Fruit fly (Drosophila melanogaster): ENCODE results near the gene CG32086.
A peak's percentile ranks its signal among the peaks of the same experiment; 100 is the strongest.

The CG32086 gene

dm6 chr3L:11540330-11540702 is 43.5 kb downstream of the CG32086 start (continued):
- TF ChIP-seq Hr78 (GFP tag; optimal IDR thresholded peaks at IDR 0.05) = peak in 1 of 2 experiments; percentile 58
- TF ChIP-seq D19B (GFP tag; optimal IDR thresholded peaks at IDR 0.05) = no peak
- no peak for TF ChIP-seq salm (tag; optimal IDR thresholded peaks at IDR 0.05)
- TF ChIP-seq CG15696 (tag; optimal IDR thresholded peaks at IDR 0.05) = peak; percentile 10
- TF ChIP-seq CG6791 (GFP tag; IDR thresholded peaks at IDR 0.05; ENCODE audit: partially characterized antibody) = no peak
- TF ChIP-seq schlank (tag; optimal IDR thresholded peaks at IDR 0.05) = no peak
- no peak for TF ChIP-seq CG7372 (GFP tag; IDR thresholded peaks at IDR 0.05)
- no peak for TF ChIP-seq BEAF-32 (GFP tag; optimal IDR thresholded peaks at IDR 0.05)
- TF ChIP-seq ranshi (GFP tag; IDR thresholded peaks at IDR 0.05) = peak; percentile 16; the same call in 1 of the 2 replicates
- peak; percentile 40 for TF ChIP-seq CG1603 (tag; optimal IDR thresholded peaks at IDR 0.05)
- no peak for TF ChIP-seq Rx (GFP tag; IDR thresholded peaks at IDR 0.05)
- TF ChIP-seq jing (GFP tag; optimal IDR thresholded peaks at IDR 0.05) = no peak
- TF ChIP-seq CG3847 (GFP tag; IDR thresholded peaks at IDR 0.05) = no peak
- no peak for TF ChIP-seq ro (GFP tag; IDR thresholded peaks at IDR 0.05)
- peak; percentile 3 for TF ChIP-seq fd3F (GFP tag; optimal IDR thresholded peaks at IDR 0.05)
- no peak for TF ChIP-seq CG10366 (GFP tag; IDR thresholded peaks at IDR 0.05)
- TF ChIP-seq CG30403 (GFP tag; optimal IDR thresholded peaks at IDR 0.05) = no peak
- TF ChIP-seq CG7928 (GFP tag; optimal IDR thresholded peaks at IDR 0.05) = no peak
- TF ChIP-seq sc (optimal IDR thresholded peaks at IDR 0.05) = no peak
- TF ChIP-seq sc (GFP tag; optimal IDR thresholded peaks at IDR 0.05) = no peak
- peak; percentile 25 for TF ChIP-seq CG17829 (tag; optimal IDR thresholded peaks at IDR 0.05)
- TF ChIP-seq CG13296 (GFP tag; optimal IDR thresholded peaks at IDR 0.05) = peak; percentile 55
- no peak for TF ChIP-seq crol (GFP tag; IDR thresholded peaks at IDR 0.05)
- peak; percentile 55 for TF ChIP-seq gsb-n (tag; optimal IDR thresholded peaks at IDR 0.05)
- TF ChIP-seq HLHmδ (GFP tag; optimal IDR thresholded peaks at IDR 0.05) = peak; percentile 68
- no peak for TF ChIP-seq CG17802 (tag; optimal IDR thresholded peaks at IDR 0.05)
- no peak for TF ChIP-seq grn (GFP tag; optimal IDR thresholded peaks at IDR 0.05)
- no peak for TF ChIP-seq Tbp (GFP tag; optimal IDR thresholded peaks at IDR 0.05)
- no peak for TF ChIP-seq sr (GFP tag; IDR thresholded peaks at IDR 0.05)
- no peak for TF ChIP-seq CG7271 (tag; optimal IDR thresholded peaks at IDR 0.05)
- peak; percentile 23 for TF ChIP-seq Fer3 (tag; optimal IDR thresholded peaks at IDR 0.05)
- no peak for TF ChIP-seq Hsf (GFP tag; optimal IDR thresholded peaks at IDR 0.05)
- TF ChIP-seq Hand (GFP tag; optimal IDR thresholded peaks at IDR 0.05) = no peak
- TF ChIP-seq gsb (GFP tag; IDR thresholded peaks at IDR 0.05) = no peak
- TF ChIP-seq CG3726 (GFP tag; IDR thresholded peaks at IDR 0.05) = no peak
- no peak for TF ChIP-seq CG10321 (GFP tag; IDR thresholded peaks at IDR 0.05)
- no peak for TF ChIP-seq ftz-f1 (GFP tag; optimal IDR thresholded peaks at IDR 0.05)
- TF ChIP-seq CG10565 (GFP tag; optimal IDR thresholded peaks at IDR 0.05) = no peak
- no peak for TF ChIP-seq dysf (GFP tag; IDR thresholded peaks at IDR 0.05)
- peak; percentile 68 for TF ChIP-seq HHEX (GFP tag; optimal IDR thresholded peaks at IDR 0.05)
- TF ChIP-seq CG32767 (GFP tag; IDR thresholded peaks at IDR 0.05) = no peak
- 0 out of 2 replicates have a peak, but pooled peaks have one; percentile 11 for TF ChIP-seq chm (GFP tag; IDR thresholded peaks at IDR 0.05)
- TF ChIP-seq sisA (GFP tag; IDR thresholded peaks at IDR 0.05) = no peak
- no peak for TF ChIP-seq CkIIα-i1 (GFP tag; IDR thresholded peaks at IDR 0.05)
- no peak for TF ChIP-seq CG10979 (tag; optimal IDR thresholded peaks at IDR 0.05)
- TF ChIP-seq Awh (GFP tag; IDR thresholded peaks at IDR 0.05) = 0 out of 2 replicates have a peak, but pooled peaks have one; percentile 10
- TF ChIP-seq Abd-B (GFP tag; optimal IDR thresholded peaks at IDR 0.05) = no peak
- TF ChIP-seq PHDP (tag; optimal IDR thresholded peaks at IDR 0.05) = peak; percentile 54
- no peak for TF ChIP-seq zen (tag; optimal IDR thresholded peaks at IDR 0.05)
- peak; percentile 10 for TF ChIP-seq CG10543 (GFP tag; optimal IDR thresholded peaks at IDR 0.05)
- peak; percentile 69 for TF ChIP-seq lab (GFP tag; optimal IDR thresholded peaks at IDR 0.05)
- no peak for TF ChIP-seq Mrtf (GFP tag; IDR thresholded peaks at IDR 0.05)
